Worm (Caenorhabditis elegans): ENCODE data around the gene Y17G7B.21.

Y17G7B.21 gene

DNA sequence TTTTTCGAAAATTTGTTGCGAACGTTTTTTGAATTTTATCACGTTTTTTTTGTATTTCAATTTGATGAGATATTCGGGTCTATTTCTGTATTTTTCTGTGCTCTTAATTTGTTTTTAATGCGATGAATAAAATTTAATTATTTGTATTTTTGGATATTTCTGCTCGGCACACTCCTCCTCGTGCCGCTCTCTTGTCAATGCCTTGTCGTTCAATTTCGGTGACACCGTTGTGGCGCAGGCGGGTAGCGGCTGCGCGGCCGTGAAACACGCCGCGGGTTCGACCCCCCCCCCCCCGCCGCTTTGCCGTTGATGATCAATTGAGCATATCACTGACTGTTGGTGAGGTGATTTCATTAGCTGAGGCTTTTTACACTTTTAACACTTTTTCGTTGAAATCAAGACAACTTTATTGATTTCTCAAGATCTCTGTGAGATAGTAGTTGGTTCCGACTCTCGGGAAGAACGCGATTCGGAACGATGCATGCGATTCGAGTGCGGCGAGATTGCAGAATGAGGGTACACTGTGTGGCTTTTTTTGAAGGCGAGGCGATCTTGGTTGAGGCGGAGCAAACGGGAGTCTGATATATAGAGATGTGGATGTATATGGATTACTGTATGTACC lies 16.8 kb downstream of the Y17G7B.21 start (continued):
- TF ChIP-seq snpc-4 (tag; optimal IDR thresholded peaks at IDR 0.05) (peak; percentile 38), nfya-1 (tag; optimal IDR thresholded peaks at IDR 0.05; ENCODE audit: insufficient read depth) (peak; percentile 62), unc-62 (GFP tag; optimal IDR thresholded peaks at IDR 0.05) (no peak), sea-2 (GFP tag; optimal IDR thresholded peaks at IDR 0.05) (peak; percentile 66), zag-1 (tag; optimal IDR thresholded peaks at IDR 0.05) (no peak), nhr-23 (tag; optimal IDR thresholded peaks at IDR 0.05) (peak; percentile 12)

DNA sequence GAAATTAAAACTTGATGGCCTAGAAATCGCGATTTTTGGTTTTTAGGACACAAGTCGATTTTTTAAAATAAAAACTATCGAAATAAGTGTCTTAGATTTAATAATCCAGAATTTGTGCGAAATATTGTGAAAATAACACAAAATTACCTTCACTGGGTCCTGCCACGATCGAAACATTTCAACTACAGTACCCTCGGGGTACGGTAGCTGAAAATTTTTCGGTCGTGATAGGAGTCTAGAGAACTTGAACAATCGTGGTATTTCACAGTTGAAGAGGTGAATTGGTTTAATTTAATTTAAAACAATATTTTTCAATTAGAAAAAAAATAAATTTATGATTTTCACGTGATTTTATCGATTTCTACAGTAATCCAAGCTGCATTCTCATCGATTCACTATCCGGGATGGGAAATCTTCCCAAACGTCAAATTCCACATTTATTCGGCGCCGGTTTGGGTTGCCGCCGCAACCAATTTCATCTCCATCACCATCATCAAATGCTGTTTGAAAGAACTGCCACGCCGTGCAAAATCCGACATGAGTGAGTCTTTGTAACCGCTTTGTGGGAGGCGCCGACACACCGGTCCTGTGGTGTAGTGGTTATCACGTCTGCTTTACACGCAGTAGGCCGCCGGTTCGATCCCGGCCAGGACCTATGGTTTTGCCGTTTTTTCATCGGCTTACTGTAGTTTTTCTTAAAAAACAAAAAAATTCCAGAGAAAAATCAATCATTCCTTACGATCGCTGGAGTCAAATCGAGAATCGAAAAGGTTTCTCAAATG lies 18.5 kb downstream of the Y17G7B.21 start:
- TF ChIP-seq ztf-11 (tag; optimal IDR thresholded peaks at IDR 0.05): no peak
- peak; percentile 2 for TF ChIP-seq ceh-16 (tag; optimal IDR thresholded peaks at IDR 0.05)
- TF ChIP-seq nhr-28 (tag; optimal IDR thresholded peaks at IDR 0.05): no peak
- no peak for TF ChIP-seq egl-27 (tag; optimal IDR thresholded peaks at IDR 0.05)
- TF ChIP-seq lsy-12 (tag; optimal IDR thresholded peaks at IDR 0.05): peak; percentile 50
- peak; percentile 32 for TF ChIP-seq lin-15B (tag; optimal IDR thresholded peaks at IDR 0.05)
- TF ChIP-seq nhr-76 (tag; optimal IDR thresholded peaks at IDR 0.05): no peak
- no peak for TF ChIP-seq fkh-2 (tag; optimal IDR thresholded peaks at IDR 0.05)
- TF ChIP-seq nhr-11 (tag; optimal IDR thresholded peaks at IDR 0.05): no peak
- TF ChIP-seq ama-1 (optimal IDR thresholded peaks at IDR 0.05): no peak
- TF ChIP-seq pha-4 (tag; optimal IDR thresholded peaks at IDR 0.05): peak; percentile 48
- peak; percentile 75 for TF ChIP-seq hmg-11 (tag; optimal IDR thresholded peaks at IDR 0.05)
- TF ChIP-seq nhr-67 (tag; optimal IDR thresholded peaks at IDR 0.05): no peak
- no peak for TF ChIP-seq skn-1 (tag; optimal IDR thresholded peaks at IDR 0.05)
- TF ChIP-seq nfya-1 (tag; optimal IDR thresholded peaks at IDR 0.05; ENCODE audit: insufficient read depth): peak; percentile 62
- peak; percentile 22 for TF ChIP-seq nhr-23 (tag; optimal IDR thresholded peaks at IDR 0.05)
- no peak for TF ChIP-seq ztf-4 (tag; optimal IDR thresholded peaks at IDR 0.05)
- no peak for TF ChIP-seq ceh-9 (tag; optimal IDR thresholded peaks at IDR 0.05)
- TF ChIP-seq pqm-1 (tag; optimal IDR thresholded peaks at IDR 0.05): no peak
- no peak for TF ChIP-seq elt-1 (tag; optimal IDR thresholded peaks at IDR 0.05)
- no peak for TF ChIP-seq daf-12 (tag; optimal IDR thresholded peaks at IDR 0.05)
- TF ChIP-seq zag-1 (tag; optimal IDR thresholded peaks at IDR 0.05): no peak
- TF ChIP-seq aly-2 (tag; optimal IDR thresholded peaks at IDR 0.05): no peak
- no peak for TF ChIP-seq nhr-43 (tag; optimal IDR thresholded peaks at IDR 0.05; ENCODE audit: poor library complexity, severe bottlenecking)
- TF ChIP-seq elt-3 (tag; optimal IDR thresholded peaks at IDR 0.05): no peak
- TF ChIP-seq mml-1 (tag; optimal IDR thresholded peaks at IDR 0.05): no peak
- TF ChIP-seq tbx-2 (tag; optimal IDR thresholded peaks at IDR 0.05): no peak
- TF ChIP-seq nhr-237 (tag; optimal IDR thresholded peaks at IDR 0.05): no peak
- TF ChIP-seq unc-62 (GFP tag; optimal IDR thresholded peaks at IDR 0.05): no peak
- TF ChIP-seq nhr-12 (tag; optimal IDR thresholded peaks at IDR 0.05): no peak
- no peak for TF ChIP-seq mdl-1 (tag; optimal IDR thresholded peaks at IDR 0.05)
- TF ChIP-seq fos-1 (tag; optimal IDR thresholded peaks at IDR 0.05): no peak
- TF ChIP-seq unc-39 (tag; optimal IDR thresholded peaks at IDR 0.05): no peak
- TF ChIP-seq nhr-77 (tag; optimal IDR thresholded peaks at IDR 0.05): no peak
- TF ChIP-seq elt-2 (tag; optimal IDR thresholded peaks at IDR 0.05): peak; percentile 8
- TF ChIP-seq jun-1 (tag; optimal IDR thresholded peaks at IDR 0.05): no peak
- peak; percentile 5 for TF ChIP-seq snpc-4 (tag; optimal IDR thresholded peaks at IDR 0.05)
- no peak for TF ChIP-seq nhr-25 (tag; optimal IDR thresholded peaks at IDR 0.05)
- no peak for TF ChIP-seq fkh-10 (GFP tag; optimal IDR thresholded peaks at IDR 0.05)
- peak; percentile 70 for TF ChIP-seq lin-39 (tag; optimal IDR thresholded peaks at IDR 0.05)
- TF ChIP-seq eor-1 (tag; optimal IDR thresholded peaks at IDR 0.05): no peak
- no peak for TF ChIP-seq ceh-82 (tag; optimal IDR thresholded peaks at IDR 0.05)
- peak; percentile 18 for TF ChIP-seq egl-5 (tag; optimal IDR thresholded peaks at IDR 0.05)
- no peak for TF ChIP-seq ceh-28 (tag; optimal IDR thresholded peaks at IDR 0.05)
- no peak for TF ChIP-seq sea-2 (GFP tag; optimal IDR thresholded peaks at IDR 0.05)
- no peak for TF ChIP-seq R02D3.7 (tag; optimal IDR thresholded peaks at IDR 0.05)
- TF ChIP-seq ZK546.5 (tag; optimal IDR thresholded peaks at IDR 0.05): no peak
